Fruit fly (Drosophila melanogaster) whole organism, embryonic: ENCODE measurements around the gene CG14367.

Experiments used
- CG31365 ChIP-seq: fragments of 200-800 bp; sonication (Bioruptor generic); optimal IDR thresholded peaks from 2 replicates; lab custom pipeline; 2018; ENCODE audit warnings: missing biosample characterization, mild to moderate bottlenecking, missing genetic modification characterization
- CG4282 ChIP-seq: fragments of 200-800 bp; sonication (Bioruptor generic); optimal IDR thresholded peaks from 2 replicates; lab custom pipeline; 2016; ENCODE audit warnings: missing biosample characterization, missing genetic modification characterization
- CkIIα-i1 ChIP-seq: fragments of 200-800 bp; sonication (Bioruptor generic); IDR thresholded peaks from 2 replicates; pipeline ENCODE4 v1.3.6; 2022; ENCODE audit warnings: missing biosample characterization, missing genetic modification characterization
- Myb ChIP-seq: fragments of 200-800 bp; sonication (Bioruptor generic); optimal IDR thresholded peaks from 2 replicates; lab custom pipeline; 2016; ENCODE audit warnings: missing biosample characterization, missing genetic modification characterization
- dpn ChIP-seq, 2 experiments: fragments of 200-800 bp; sonication (Bioruptor generic); optimal IDR thresholded peaks; 3 replicates each; lab custom pipeline; 2016; ENCODE audit warnings: missing biosample characterization in 2 of 2, missing genetic modification characterization in 2 of 2
- onecut ChIP-seq: fragments of 200-800 bp; sonication (Bioruptor generic); IDR thresholded peaks from 2 replicates; pipeline ENCODE4 v1.3.6; 2022; ENCODE audit warnings: missing biosample characterization, missing genetic modification characterization
- slp2 ChIP-seq: fragments of 200-800 bp; sonication (Bioruptor generic); optimal IDR thresholded peaks from 2 replicates; lab custom pipeline; 2016; ENCODE audit warnings: missing biosample characterization, missing genetic modification characterization
- tll ChIP-seq, 2 experiments: fragments of 200-800 bp in 1 of 2; fragments of >200 bp in 1 of 2; sonication (Bioruptor generic) in 1 of 2; optimal IDR thresholded peaks; 2 replicates each; lab custom pipeline; 2017 to 2019; ENCODE audit warnings: missing biosample characterization in 2 of 2, missing genetic modification characterization in 2 of 2, mild to moderate bottlenecking in 1 of 2, moderate library complexity in 1 of 2

DNA sequence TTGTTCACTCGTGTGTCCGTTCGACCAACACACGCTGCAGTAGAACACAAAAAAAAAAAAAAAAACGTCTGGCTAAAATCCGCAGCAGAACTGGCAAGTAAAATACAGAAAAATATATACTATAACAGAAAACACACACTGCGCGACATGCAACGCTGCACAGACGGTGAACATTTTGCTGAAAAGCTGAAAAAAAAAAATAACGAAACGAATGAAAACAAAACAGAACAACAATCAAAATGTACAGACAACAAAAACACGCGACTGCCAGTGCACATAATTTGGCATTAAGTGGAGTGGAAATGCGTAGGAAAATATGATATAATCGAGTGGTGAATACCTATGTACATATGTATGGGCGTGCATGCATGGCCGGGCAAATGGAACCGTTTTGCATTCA lies 36.2 kb downstream of the CG14367 start:
- TF ChIP-seq slp2 (GFP tag; lab: Kevin White, UChicago) (no peak), onecut (no peak), tll (GFP tag; optimal IDR thresholded peaks at IDR 0.05; lab: Kevin White, UChicago) (no peak), dpn (GFP tag; optimal IDR thresholded peaks at IDR 0.05; lab: Kevin White, UChicago) (no peak), Myb (GFP tag; lab: Kevin White, UChicago) (no peak), CG31365 (no peak), CkIIα-i1 (GFP tag; lab: Robert Waterston, UW) (no peak), CG4282 (GFP tag; lab: Kevin White, UChicago) (no peak)
